Worm (Caenorhabditis elegans): ENCODE results near the gene fipr-19.

The fipr-19 gene

ce11 chrIII:7497782-7498266 is 39.1 kb upstream of the fipr-19 start, which contains the start of gene cgh-1 (continued):
- TF ChIP-seq attf-5 (GFP tag; optimal IDR thresholded peaks at IDR 0.05) (no peak), fkh-3 (tag; optimal IDR thresholded peaks at IDR 0.05) (no peak), B0336.3 (GFP tag; IDR thresholded peaks at IDR 0.05) (peak; percentile 50; the same call in 1 of the 2 replicates), mel-28 (tag; optimal IDR thresholded peaks at IDR 0.05; ENCODE audit: borderline replicate concordance) (no peak), dpl-1 (GFP tag; optimal IDR thresholded peaks at IDR 0.05) (no peak), snpc-4 (GFP tag; optimal IDR thresholded peaks at IDR 0.05) (no peak), snpc-4 (tag; optimal IDR thresholded peaks at IDR 0.05) (no peak), F33H1.4 (GFP tag; IDR thresholded peaks at IDR 0.05) (no peak), lin-54 (GFP tag; optimal IDR thresholded peaks at IDR 0.05) (peak; percentile 27), egrh-3 (GFP tag; IDR thresholded peaks at IDR 0.05) (no peak), ceh-40 (GFP tag; IDR thresholded peaks at IDR 0.05) (peak; percentile 28; the same call in 1 of the 2 replicates), die-1 (tag; optimal IDR thresholded peaks at IDR 0.05) (no peak), madf-3 (GFP tag; IDR thresholded peaks at IDR 0.05) (peak; percentile 69; the same call in 1 of the 2 replicates), lag-1 (GFP tag; IDR thresholded peaks at IDR 0.05) (no peak), T07F8.4 (tag; optimal IDR thresholded peaks at IDR 0.05) (no peak), D2030.7 (GFP tag; IDR thresholded peaks at IDR 0.05) (0 out of 2 replicates have a peak, but pooled peaks have one; percentile 12), lir-1 (GFP tag; conservative IDR thresholded peaks at IDR 0.05) (no peak), B0035.1 (tag; optimal IDR thresholded peaks at IDR 0.05) (no peak), ztf-3 (GFP tag; optimal IDR thresholded peaks at IDR 0.05) (no peak), aptf-3 (GFP tag; IDR thresholded peaks at IDR 0.05) (0 out of 2 replicates have a peak, but pooled peaks have one; percentile 12), ama-1 (optimal IDR thresholded peaks at IDR 0.05) (no peak), ama-1 (GFP tag; optimal IDR thresholded peaks at IDR 0.05) (no peak), C06A6.2 (GFP tag; conservative IDR thresholded peaks at IDR 0.05) (no peak), xnd-1 (tag; optimal IDR thresholded peaks at IDR 0.05) (no peak), rpc-1 (optimal IDR thresholded peaks at IDR 0.05) (no peak), rpc-1 (tag; optimal IDR thresholded peaks at IDR 0.05) (no peak), ztf-6 (GFP tag; IDR thresholded peaks at IDR 0.05) (no peak), him-1 (tag; optimal IDR thresholded peaks at IDR 0.05) (no peak), C17E4.6 (GFP tag; IDR thresholded peaks at IDR 0.05) (no peak), ztf-28 (GFP tag; IDR thresholded peaks at IDR 0.05) (no peak), F10E7.11 (tag; optimal IDR thresholded peaks at IDR 0.05) (no peak), tlf-1 (GFP tag; optimal IDR thresholded peaks at IDR 0.05) (no peak), hmg-20 (GFP tag; IDR thresholded peaks at IDR 0.05) (no peak), ZK185.1 (tag; optimal IDR thresholded peaks at IDR 0.05; ENCODE audit: poor library complexity, severe bottlenecking) (no peak)

DNA sequence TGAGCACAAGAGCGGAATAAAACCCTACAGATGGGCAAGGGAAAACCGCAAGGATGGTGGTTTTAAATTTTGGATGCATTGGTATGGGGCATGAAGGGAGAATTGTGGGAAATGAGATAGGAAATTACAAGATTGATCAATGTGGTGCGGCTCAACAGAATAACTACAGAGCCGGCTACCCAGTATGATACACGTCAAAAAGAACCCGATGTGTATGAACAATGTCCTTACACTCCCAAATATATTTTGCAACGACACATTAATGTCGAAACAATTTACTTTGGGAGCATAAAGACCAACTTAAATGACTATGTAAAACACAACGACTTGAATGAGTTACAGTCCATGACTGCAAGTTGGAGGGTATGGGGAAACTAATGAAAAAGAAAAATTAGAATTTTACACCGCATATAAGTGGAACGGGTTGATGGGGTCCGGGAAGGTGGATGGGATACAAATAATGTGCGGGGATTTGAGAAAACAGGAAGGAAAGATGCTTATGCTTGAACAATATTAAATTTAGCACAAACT is 36.9 kb upstream of the fipr-19 start:
- TF ChIP-seq Y56A3A.18 (GFP tag; IDR thresholded peaks at IDR 0.05) (0 out of 2 replicates have a peak, but pooled peaks have one; percentile 10), dox-1 (GFP tag; IDR thresholded peaks at IDR 0.05) (no peak), athp-1 (tag; optimal IDR thresholded peaks at IDR 0.05) (no peak), F39B2.1 (GFP tag; IDR thresholded peaks at IDR 0.05) (0 out of 2 replicates have a peak, but pooled peaks have one; percentile 2), aptf-3 (GFP tag; IDR thresholded peaks at IDR 0.05) (0 out of 2 replicates have a peak, but pooled peaks have one; percentile 45), lsl-1 (GFP tag; optimal IDR thresholded peaks at IDR 0.05) (peak; percentile 17), ZK185.1 (tag; optimal IDR thresholded peaks at IDR 0.05; ENCODE audit: poor library complexity, severe bottlenecking) (peak; percentile 12), ztf-25 (GFP tag; IDR thresholded peaks at IDR 0.05) (0 out of 2 replicates have a peak, but pooled peaks have one; percentile 27), ama-1 (optimal IDR thresholded peaks at IDR 0.05) (no peak), ama-1 (GFP tag; optimal IDR thresholded peaks at IDR 0.05) (peak in 1 of 2 experiments; percentile 11), madf-6 (GFP tag; IDR thresholded peaks at IDR 0.05) (peak; percentile 62), him-1 (tag; optimal IDR thresholded peaks at IDR 0.05) (no peak), attf-6 (GFP tag; IDR thresholded peaks at IDR 0.05) (peak; percentile 42; the same call in 1 of the 2 replicates), lag-1 (GFP tag; IDR thresholded peaks at IDR 0.05) (0 out of 2 replicates have a peak, but pooled peaks have one; percentile 20), rcor-1 (GFP tag; IDR thresholded peaks at IDR 0.05) (0 out of 2 replicates have a peak, but pooled peaks have one; percentile 6), nhr-90 (tag; optimal IDR thresholded peaks at IDR 0.05) (no peak), F49E8.2 (tag; optimal IDR thresholded peaks at IDR 0.05; ENCODE audit: insufficient read depth) (peak; percentile 74), zim-3 (tag; optimal IDR thresholded peaks at IDR 0.05) (no peak), snpc-4 (GFP tag; optimal IDR thresholded peaks at IDR 0.05) (peak; percentile 42), snpc-4 (tag; optimal IDR thresholded peaks at IDR 0.05) (no peak), nhr-27 (tag; optimal IDR thresholded peaks at IDR 0.05) (no peak), egl-18 (GFP tag; IDR thresholded peaks at IDR 0.05) (0 out of 2 replicates have a peak, but pooled peaks have one; percentile 53)

Measured in whole organism, young adult.